Worm (Caenorhabditis elegans) whole organism, early embryonic: ENCODE results near the gene C32B5.13.
"Not testable (repeated sequence)": the region's sequence is repeated elsewhere in the genome, so short reads cannot be mapped to it uniquely, and the experiment has no call there.

Experiments
- B0310.2 ChIP-seq: sonication (generic microtip); optimal IDR thresholded peaks from 2 replicates; lab custom pipeline; 2016; ENCODE audit warnings: mild to moderate bottlenecking, missing genetic modification characterization, missing compliant biosample characterization
- F13C5.2 ChIP-seq: sonication (generic microtip); optimal IDR thresholded peaks from 2 replicates; lab custom pipeline; 2017; ENCODE audit warnings: mild to moderate bottlenecking, missing genetic modification characterization, inconsistent platforms, missing compliant biosample characterization
- ama-1 ChIP-seq: fragments of 150-350 bp; optimal IDR thresholded peaks from 2 replicates; lab custom pipeline; 2014
- ceh-13 ChIP-seq: fragments of 200-800 bp; sonication (Bioruptor generic); optimal IDR thresholded peaks from 2 replicates; lab custom pipeline; 2018; ENCODE audit warnings: mild to moderate bottlenecking, missing genetic modification characterization, missing compliant biosample characterization
- hmg-4 ChIP-seq: fragments of 200-800 bp; sonication (Bioruptor generic); optimal IDR thresholded peaks from 2 replicates; lab custom pipeline; 2018; ENCODE audit warnings: mild to moderate bottlenecking, missing genetic modification characterization, missing compliant biosample characterization
- scrt-1 ChIP-seq: fragments of 200-800 bp; sonication (Bioruptor generic); IDR thresholded peaks from 2 replicates; pipeline ENCODE4 v1.3.6; 2022; ENCODE audit warnings: missing genetic modification characterization, missing compliant biosample characterization
- sea-1 ChIP-seq: fragments of 200-800 bp; sonication (Bioruptor generic); conservative IDR thresholded peaks from 2 replicates; pipeline ENCODE4 v1.3.6; 2022; ENCODE audit warnings: missing genetic modification characterization, missing compliant biosample characterization
- tbx-11 ChIP-seq: fragments of 200-800 bp; sonication (Bioruptor generic); IDR thresholded peaks from 2 replicates; pipeline ENCODE4 v1.3.6; 2022; ENCODE audit warnings: missing genetic modification characterization, missing compliant biosample characterization
- tra-4 ChIP-seq: sonication (generic microtip); optimal IDR thresholded peaks from 2 replicates; lab custom pipeline; 2017; ENCODE audit warnings: missing genetic modification characterization, missing compliant biosample characterization

DNA sequence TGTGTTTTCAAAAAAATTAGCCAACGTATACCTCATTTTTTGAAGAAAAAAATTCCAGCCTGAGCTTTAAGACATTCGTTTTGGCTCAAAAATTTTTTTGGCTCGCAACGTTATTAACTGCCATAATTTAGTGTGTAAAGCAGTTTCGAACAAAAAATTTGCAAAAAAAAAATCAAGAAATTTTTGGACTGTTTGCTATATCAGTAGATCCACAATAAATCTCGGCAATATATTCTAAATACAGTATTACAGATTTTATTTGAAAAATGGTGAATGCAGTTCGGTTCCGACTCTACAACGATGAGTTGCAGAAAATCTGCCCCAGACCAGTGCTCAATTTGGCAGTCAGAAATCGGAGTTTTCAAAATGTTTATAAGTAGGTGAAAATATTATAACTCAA, 6.2 kb upstream of the C32B5.13 start, which contains the start of gene C32B5.6:
- not testable (repeated sequence) for TF ChIP-seq scrt-1 (GFP tag; lab: Robert Waterston, UW); tra-4 (tag; lab: Kevin White, UChicago); ama-1; B0310.2 (tag; lab: Kevin White, UChicago); F13C5.2 (tag; lab: Kevin White, UChicago); hmg-4 (GFP tag; lab: Kevin White, UChicago); tbx-11 (GFP tag; lab: Robert Waterston, UW); sea-1 (GFP tag; lab: Robert Waterston, UW); ceh-13
